Fruit fly (Drosophila melanogaster): ENCODE data around the gene Pcmt.

The Pcmt gene

DNA sequence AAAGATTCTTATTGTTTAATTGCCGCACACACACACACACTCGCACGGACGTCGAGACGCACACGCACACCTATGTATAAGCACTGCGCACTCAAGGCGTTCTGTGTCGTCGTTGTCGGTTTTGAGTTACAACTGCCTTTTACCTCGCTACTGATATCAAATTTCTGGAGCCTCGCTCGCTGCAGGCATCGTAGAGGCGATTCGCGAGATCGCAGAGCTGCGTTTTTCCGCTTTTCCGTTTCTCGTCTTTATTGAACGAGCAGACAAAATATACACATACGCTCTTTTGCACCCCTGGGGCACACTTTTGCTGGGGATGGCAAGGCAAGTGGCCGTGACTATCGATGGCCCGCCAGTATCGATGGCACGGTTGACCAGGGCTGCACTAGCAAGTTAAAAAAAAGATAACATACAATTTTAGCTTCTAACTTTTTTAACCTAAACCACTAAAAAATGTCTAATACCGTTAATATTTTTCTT lies 6.6 kb downstream of the Pcmt start, which contains the start of gene CG2519:
Gene CG2519, minus strand, starts transcription at position 312 of the 480 bp plus-strand sequence.
- TF ChIP-seq CG8478 (optimal IDR thresholded peaks at IDR 0.05) (no peak), psq (optimal IDR thresholded peaks at IDR 0.05) (no peak), usp (GFP tag; optimal IDR thresholded peaks at IDR 0.05) (no peak), pan (optimal IDR thresholded peaks at IDR 0.05) (no peak), Dll (optimal IDR thresholded peaks at IDR 0.05) (no peak), EcR (GFP tag; optimal IDR thresholded peaks at IDR 0.05) (no peak)

DNA sequence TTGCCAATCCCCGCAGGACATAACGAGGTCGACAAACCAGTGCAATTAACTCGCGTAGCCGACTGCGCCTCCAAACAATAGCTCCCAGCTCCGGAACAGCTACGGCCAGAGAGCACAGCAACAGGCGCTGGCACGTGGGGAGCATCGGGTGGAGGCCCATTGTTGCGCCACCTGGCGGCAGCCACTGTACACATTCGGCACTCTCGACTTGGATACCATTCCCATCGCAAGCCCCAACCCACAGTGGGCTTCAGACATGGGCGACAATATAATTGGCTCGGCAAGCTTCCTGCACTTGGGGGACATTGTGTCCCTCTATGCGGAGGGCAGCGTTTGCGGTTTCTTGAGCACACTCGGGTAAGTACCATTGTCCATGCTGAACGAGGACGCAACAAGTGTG lies 26.6 kb downstream of the Pcmt start:
- TF ChIP-seq usp (GFP tag; optimal IDR thresholded peaks at IDR 0.05) (no peak), psq (optimal IDR thresholded peaks at IDR 0.05) (no peak), CG8478 (optimal IDR thresholded peaks at IDR 0.05) (no peak)

DNA sequence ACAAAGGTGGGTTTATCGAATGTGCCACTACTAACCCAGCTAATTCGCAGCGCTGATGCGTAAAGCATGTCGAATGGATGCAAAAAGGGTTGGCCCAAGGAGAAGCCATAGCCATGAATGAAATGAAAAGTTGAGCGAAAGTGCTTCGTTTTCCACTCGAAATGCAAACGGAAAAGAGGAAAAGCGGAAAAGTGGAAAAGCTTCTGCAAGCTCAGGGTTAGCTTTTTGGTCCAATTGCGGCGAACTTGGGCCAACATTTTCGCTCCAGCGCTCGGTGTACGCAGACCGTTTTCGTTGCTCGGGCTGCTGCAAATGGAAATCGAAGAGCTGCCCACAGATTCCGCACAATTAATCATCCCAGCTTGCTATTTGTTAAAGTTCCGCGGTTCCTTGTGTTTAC lies 29.3 kb downstream of the Pcmt start:
- TF ChIP-seq usp (GFP tag; optimal IDR thresholded peaks at IDR 0.05) (no peak), EcR (GFP tag; optimal IDR thresholded peaks at IDR 0.05) (no peak)

DNA sequence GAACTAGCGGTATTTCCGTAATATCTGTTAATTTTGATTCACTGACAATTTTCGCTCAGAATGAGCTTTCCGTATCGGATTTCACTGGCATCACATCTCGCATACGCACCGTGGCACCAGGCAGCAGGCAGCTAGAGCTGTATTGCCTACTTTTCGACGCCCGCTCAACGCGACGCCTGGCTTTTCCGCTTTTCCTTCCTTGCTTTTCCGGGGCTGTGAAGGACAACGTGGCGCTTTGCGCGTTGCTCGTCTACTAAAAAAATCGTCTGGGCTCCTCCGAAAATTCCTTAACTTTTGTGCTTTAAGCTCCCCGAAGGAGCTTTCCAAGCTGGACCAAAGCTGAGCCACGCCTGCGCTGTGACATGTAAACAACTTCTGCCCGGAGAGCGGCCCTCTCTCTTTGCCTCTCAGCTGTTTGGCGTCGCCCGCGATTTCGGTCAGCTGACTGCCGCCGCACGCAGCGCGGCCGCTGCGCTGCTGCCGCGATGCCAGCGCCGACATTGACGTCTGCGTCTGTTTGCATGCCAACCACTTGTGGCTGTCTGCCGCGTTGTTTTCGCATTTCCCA lies 31.0 kb downstream of the Pcmt start, which contains the start of the genes CG43845 and Nmdar1:
Gene CG43845, minus strand, starts transcription at position 51 of the 568 bp plus-strand sequence.
Gene Nmdar1, minus strand, starts transcription at position 259 of the 568 bp plus-strand sequence.
- no peak for TF ChIP-seq CG8478 (optimal IDR thresholded peaks at IDR 0.05)
- no peak for TF ChIP-seq usp (GFP tag; optimal IDR thresholded peaks at IDR 0.05)
- no peak for TF ChIP-seq EcR (GFP tag; optimal IDR thresholded peaks at IDR 0.05)

DNA sequence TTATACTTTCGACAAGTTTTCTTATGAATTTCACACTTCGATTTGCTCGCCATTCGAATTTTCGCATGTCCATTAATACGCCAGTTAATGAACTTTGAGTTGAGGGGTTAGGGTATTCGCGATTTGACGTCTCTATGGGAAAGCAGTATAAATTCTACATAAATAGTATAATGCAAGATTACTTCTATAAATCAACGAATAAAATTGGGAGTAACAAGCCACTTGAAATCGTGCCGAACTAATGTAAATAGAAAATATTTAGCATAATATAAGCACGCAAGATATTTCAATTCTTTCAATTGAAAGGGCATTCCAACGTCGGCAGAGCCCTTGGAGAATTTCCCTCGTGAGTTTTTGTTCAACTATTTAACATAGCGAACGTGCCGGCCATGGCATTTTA lies 33.5 kb downstream of the Pcmt start:
- TF ChIP-seq pan (optimal IDR thresholded peaks at IDR 0.05): no peak
- no peak for TF ChIP-seq usp (GFP tag; optimal IDR thresholded peaks at IDR 0.05)
- no peak for TF ChIP-seq EcR (GFP tag; optimal IDR thresholded peaks at IDR 0.05)
- TF ChIP-seq Dll (optimal IDR thresholded peaks at IDR 0.05): no peak
- no peak for TF ChIP-seq CG8478 (optimal IDR thresholded peaks at IDR 0.05)
- TF ChIP-seq psq (optimal IDR thresholded peaks at IDR 0.05): no peak

DNA sequence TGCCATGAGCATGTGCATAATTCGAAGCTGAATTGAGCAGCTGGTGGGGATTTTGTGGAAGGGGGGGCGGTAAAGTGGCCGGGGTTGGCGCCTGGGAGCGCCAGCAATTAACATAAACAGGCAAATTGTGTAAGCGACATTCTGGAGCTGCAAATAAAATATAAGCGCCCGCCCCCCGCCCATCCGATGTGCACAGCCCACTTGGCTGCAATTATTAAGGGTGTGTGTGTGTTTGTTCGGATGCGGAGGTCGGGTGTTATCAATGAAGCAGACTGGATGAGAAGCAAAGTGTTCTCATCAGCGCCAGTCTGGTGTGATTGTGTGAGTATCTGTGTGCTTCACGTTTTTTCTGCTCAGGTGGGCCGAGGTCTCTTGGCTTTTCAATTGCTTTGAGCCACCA lies 34.3 kb downstream of the Pcmt start:
- TF ChIP-seq Dll (optimal IDR thresholded peaks at IDR 0.05) (no peak), psq (optimal IDR thresholded peaks at IDR 0.05) (no peak), EcR (GFP tag; optimal IDR thresholded peaks at IDR 0.05) (no peak), pan (optimal IDR thresholded peaks at IDR 0.05) (no peak), CG8478 (optimal IDR thresholded peaks at IDR 0.05) (no peak), usp (GFP tag; optimal IDR thresholded peaks at IDR 0.05) (no peak)

DNA sequence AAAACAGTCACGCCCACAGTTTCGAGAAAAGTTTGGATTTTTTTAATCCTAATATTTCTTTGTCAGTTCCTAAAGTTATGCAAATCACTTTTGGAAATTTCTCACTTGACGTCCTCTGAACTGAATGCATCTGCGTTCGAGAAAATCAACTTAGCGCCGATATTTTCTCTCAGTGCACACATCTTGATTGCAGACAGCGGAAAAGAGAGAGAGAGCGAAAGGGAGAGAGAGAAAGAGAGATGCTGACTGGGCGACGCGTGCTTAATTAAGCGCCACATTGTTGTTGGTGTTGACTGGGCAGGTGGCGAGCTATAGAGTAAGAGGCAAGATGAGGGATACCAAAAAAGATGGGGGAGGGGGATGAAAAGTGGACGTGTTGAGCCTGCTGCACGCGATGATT lies 35.5 kb downstream of the Pcmt start:
- TF ChIP-seq usp (GFP tag; optimal IDR thresholded peaks at IDR 0.05) (no peak), CG8478 (optimal IDR thresholded peaks at IDR 0.05) (no peak), Dll (optimal IDR thresholded peaks at IDR 0.05) (no peak), psq (optimal IDR thresholded peaks at IDR 0.05) (no peak), EcR (GFP tag; optimal IDR thresholded peaks at IDR 0.05) (no peak)

DNA sequence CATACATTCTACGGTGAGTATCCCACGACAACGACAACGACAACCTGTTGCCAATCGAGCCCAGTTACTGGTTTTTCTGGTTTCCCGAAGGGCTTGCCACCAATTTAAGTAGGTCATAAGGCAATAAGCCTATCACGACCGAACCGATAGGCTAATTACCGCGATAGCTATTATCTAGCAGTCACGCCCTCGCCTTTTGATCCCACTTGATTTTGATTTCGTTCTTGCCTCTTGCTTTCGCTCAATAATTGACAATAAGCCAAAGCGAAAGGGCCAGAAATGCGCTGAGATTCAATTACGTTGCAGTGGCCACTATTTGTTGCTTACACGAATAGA lies 36.3 kb downstream of the Pcmt start:
- no peak for TF ChIP-seq CG8478 (optimal IDR thresholded peaks at IDR 0.05)
- peak in 1 of 2 experiments; percentile 14 for TF ChIP-seq EcR (GFP tag; optimal IDR thresholded peaks at IDR 0.05)

DNA sequence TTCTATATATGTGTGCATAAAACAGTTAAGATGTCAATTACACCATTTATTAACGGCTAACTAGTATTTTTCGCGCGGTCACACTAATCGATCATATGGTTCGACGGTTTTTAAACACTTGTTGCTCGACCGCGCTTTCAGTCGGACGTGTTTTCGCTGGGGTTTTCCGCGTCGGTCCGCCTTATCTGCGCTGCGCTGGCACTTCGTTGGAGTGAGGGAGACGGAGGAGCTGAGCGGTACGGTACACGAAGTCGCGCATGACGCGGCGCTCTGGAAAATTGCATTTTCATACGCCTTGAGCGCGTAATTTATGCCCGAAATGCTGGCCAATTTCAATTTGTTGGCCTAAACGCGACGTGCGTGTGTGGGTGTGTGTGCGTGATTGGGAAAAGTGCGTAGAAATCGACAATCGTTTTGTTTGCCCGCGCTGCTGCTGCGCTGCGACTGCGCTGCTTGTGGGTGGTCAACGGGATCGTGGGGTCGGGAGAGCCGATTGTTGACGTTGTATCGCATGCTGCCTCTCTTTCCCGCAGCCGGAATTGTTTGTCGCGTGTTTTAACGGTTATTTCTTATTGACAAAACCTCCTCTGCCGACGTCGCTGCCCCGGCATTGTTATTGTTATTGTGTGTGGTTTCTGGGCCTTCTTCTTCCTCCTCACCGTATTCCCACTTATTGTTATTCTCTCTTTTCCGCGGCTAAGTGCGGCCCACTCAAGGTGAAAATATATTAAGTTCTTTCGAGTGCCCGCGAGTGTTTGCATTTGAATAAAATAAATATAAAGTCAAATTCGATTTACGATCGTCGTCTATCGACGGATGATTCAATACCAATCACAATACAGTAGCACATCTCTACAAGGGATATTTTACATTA lies 36.9 kb downstream of the Pcmt start, which contains the start of gene Itpr:
Gene Itpr, plus strand, starts transcription at position 116 of the 874 bp plus-strand sequence.
- no peak for TF ChIP-seq pan (optimal IDR thresholded peaks at IDR 0.05)
- TF ChIP-seq CG8478 (optimal IDR thresholded peaks at IDR 0.05): peak; percentile 14
- TF ChIP-seq psq (optimal IDR thresholded peaks at IDR 0.05): no peak
- TF ChIP-seq Dll (optimal IDR thresholded peaks at IDR 0.05): peak; percentile 33
- TF ChIP-seq usp (GFP tag; optimal IDR thresholded peaks at IDR 0.05): no peak

DNA sequence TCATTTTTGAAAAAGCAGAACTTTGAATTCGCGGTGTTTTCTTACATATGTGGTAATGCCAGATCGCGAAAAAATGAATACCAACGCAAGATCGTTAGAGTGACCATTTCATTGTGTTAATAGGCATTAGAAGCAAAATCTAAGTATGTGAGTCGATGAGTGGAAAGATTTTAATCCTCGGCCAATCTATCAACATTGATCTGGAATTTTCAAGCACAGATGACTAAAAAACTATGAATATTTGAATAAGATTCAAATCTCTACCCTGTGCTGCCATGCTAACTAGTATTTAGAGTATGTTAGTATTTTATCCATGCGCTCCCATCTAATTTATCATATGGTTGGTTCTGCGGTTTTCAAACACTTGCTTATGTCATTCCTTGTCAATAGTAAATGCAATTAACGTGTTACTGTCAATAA lies 37.5 kb downstream of the Pcmt start:
- TF ChIP-seq Dll (optimal IDR thresholded peaks at IDR 0.05): no peak
- no peak for TF ChIP-seq EcR (GFP tag; optimal IDR thresholded peaks at IDR 0.05)
- TF ChIP-seq CG8478 (optimal IDR thresholded peaks at IDR 0.05): no peak
- no peak for TF ChIP-seq pan (optimal IDR thresholded peaks at IDR 0.05)
- no peak for TF ChIP-seq psq (optimal IDR thresholded peaks at IDR 0.05)
- no peak for TF ChIP-seq usp (GFP tag; optimal IDR thresholded peaks at IDR 0.05)

DNA sequence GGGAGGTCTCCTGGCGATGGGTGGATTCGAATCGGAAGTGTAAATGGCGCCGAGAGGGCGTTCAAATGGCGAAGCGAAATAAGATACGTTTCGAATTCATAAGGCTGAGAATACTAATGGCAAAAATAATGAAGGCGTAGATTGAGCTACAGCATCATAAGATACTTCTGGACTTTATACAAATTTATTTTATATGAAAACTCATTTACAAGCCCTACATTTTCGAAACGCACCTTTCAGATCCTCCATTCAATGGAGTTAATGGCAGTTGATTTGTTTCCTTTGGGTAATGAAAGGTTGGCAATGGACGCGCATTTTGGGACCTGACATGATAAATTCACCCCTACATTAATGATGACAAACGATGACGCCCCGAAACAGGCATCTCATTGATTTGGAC lies 39.4 kb downstream of the Pcmt start:
- TF ChIP-seq usp (GFP tag; optimal IDR thresholded peaks at IDR 0.05) (no peak), Dll (optimal IDR thresholded peaks at IDR 0.05) (no peak), psq (optimal IDR thresholded peaks at IDR 0.05) (no peak), CG8478 (optimal IDR thresholded peaks at IDR 0.05) (no peak), EcR (GFP tag; optimal IDR thresholded peaks at IDR 0.05) (no peak), pan (optimal IDR thresholded peaks at IDR 0.05) (no peak)

DNA sequence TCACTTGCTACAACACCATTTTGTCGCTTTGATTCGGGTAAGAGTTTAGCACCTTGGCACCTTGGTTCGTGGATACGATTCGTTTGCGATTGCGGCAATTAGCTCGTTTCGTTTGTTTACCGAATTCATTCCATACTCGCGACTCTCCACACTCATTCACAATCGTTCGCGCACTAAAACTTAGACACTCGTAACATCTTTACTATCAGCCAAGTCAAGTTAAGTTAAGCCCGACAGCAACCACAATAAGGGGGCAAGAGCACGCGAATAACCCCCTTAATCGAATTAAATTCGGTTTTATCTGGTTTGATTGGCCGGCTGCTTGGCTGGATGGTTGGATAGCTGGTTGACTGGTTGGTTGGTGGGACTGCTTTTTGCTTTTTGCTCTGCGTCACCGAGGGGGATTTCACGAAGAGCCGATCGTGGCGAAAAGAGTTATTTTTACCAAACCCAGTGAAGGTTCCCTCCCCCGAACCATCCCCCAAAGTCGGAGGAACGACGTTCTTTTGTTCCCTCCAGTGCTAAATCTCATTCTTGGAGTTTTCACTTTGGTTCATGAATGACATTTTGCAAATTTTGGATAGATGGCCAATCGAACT lies 50.2 kb downstream of the Pcmt start:
- no peak for TF ChIP-seq pan (optimal IDR thresholded peaks at IDR 0.05)
- TF ChIP-seq psq (optimal IDR thresholded peaks at IDR 0.05): no peak
- TF ChIP-seq EcR (GFP tag; optimal IDR thresholded peaks at IDR 0.05): no peak
- no peak for TF ChIP-seq usp (GFP tag; optimal IDR thresholded peaks at IDR 0.05)
- TF ChIP-seq CG8478 (optimal IDR thresholded peaks at IDR 0.05): no peak
- TF ChIP-seq Dll (optimal IDR thresholded peaks at IDR 0.05): no peak
